Worm (Caenorhabditis elegans): ENCODE data around the gene ZK402.5.

ZK402.5 gene

DNA sequence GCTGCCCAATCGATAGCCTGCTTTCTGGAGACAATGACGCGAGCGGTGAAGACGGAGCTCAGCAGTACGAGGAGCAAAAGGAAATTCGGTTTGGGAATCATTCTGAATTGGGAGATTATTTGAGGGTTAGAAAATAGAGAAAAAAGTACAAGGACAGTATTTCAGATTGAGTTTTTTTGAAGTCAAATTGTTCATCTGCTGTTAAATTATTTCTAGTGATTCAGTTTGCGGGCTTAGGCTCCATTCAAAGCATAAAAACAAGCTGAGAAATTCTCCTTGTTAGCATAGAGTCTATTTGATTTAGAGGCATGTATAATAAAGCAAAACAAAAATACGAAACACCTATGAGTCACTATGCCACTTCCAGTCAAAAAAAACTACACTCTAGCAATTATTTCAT is 33.7 kb downstream of the ZK402.5 start, which contains the start of gene dgn-2:
Gene dgn-2 (minus strand): TSS at position 101 of the 400 bp plus-strand sequence.
- TF ChIP-seq tbx-7 (tag; optimal IDR thresholded peaks at IDR 0.05): no peak
- TF ChIP-seq unc-55 (GFP tag; optimal IDR thresholded peaks at IDR 0.05): no peak
- no peak for TF ChIP-seq ztf-16 (tag; optimal IDR thresholded peaks at IDR 0.05)
- TF ChIP-seq ceh-9 (tag; optimal IDR thresholded peaks at IDR 0.05): no peak
- TF ChIP-seq ahr-1 (tag; optimal IDR thresholded peaks at IDR 0.05): no peak
- TF ChIP-seq elt-4 (tag; optimal IDR thresholded peaks at IDR 0.05): no peak
- TF ChIP-seq lin-11 (tag; optimal IDR thresholded peaks at IDR 0.05): no peak
- TF ChIP-seq K09A11.1 (tag; optimal IDR thresholded peaks at IDR 0.05; ENCODE audit: insufficient read depth): no peak
- no peak for TF ChIP-seq ceh-19 (GFP tag; optimal IDR thresholded peaks at IDR 0.05)
- TF ChIP-seq fkh-10 (GFP tag; optimal IDR thresholded peaks at IDR 0.05): no peak
- no peak for TF ChIP-seq ama-1 (optimal IDR thresholded peaks at IDR 0.05)
- no peak for TF ChIP-seq sdc-2 (tag; optimal IDR thresholded peaks at IDR 0.05)
- no peak for TF ChIP-seq mec-3 (tag; optimal IDR thresholded peaks at IDR 0.05; ENCODE audit: borderline replicate concordance)
- TF ChIP-seq dve-1 (tag; optimal IDR thresholded peaks at IDR 0.05): no peak

ce11 chrX:1360631-1361030 is 40.5 kb downstream of the ZK402.5 start, which contains the start of gene F56C3.4:
F56C3.4 (minus strand) TSS chrX:1360731.
- TF ChIP-seq T23F11.4 (GFP tag; optimal IDR thresholded peaks at IDR 0.05): no peak
- no peak for TF ChIP-seq ceh-9 (tag; optimal IDR thresholded peaks at IDR 0.05)
- no peak for TF ChIP-seq pha-4 (tag; optimal IDR thresholded peaks at IDR 0.05)

DNA sequence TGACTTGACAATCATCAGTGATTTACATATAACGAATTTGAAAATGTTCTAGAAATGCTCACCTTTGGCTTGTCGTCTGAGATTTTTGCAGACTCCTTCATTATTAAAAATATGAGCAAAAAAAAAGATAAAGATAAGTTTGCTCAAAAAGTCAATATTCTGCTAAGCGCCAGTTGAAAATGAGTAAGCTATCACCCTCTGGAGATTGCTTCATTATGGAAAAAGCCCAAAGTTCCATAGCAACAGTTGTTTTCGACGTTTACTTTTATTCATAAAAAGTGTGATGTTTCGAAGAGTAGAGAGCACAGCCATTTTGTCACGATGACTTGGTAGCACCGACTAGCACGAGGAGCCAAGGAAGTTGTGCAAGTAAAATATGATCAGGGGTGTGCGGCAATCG is 42.9 kb downstream of the ZK402.5 start, which contains the start of gene F56C3.3:
Gene F56C3.3 (minus strand): TSS at position 101 of the 400 bp plus-strand sequence.
- no peak for TF ChIP-seq sox-2 (GFP tag; IDR thresholded peaks at IDR 0.05)
